Worm (Caenorhabditis elegans): ENCODE measurements around the gene meg-3.

DNA sequence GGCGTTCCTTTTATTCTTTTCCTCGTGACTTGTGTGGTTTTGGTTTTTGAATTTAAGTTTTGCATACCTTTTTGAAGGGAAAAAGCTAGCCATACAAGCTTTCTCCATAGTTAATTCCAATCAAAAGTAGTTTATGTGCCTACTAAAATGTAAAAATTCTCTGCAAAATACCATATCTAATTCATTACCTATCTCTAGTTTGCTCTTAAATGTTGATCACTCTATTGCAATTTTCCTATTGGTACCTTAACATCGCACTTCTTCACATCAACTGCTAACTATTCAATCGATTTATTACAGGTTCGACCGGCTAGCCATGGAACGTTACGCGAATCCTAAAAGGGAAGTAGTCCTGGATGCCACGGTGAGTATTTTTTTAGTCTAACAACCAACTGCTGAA lies 27.1 kb downstream of the meg-3 start, which contains the start of gene F52D2.7:
- no peak for TF ChIP-seq nhr-11 (tag; optimal IDR thresholded peaks at IDR 0.05)
- TF ChIP-seq blmp-1 (tag; optimal IDR thresholded peaks at IDR 0.05; ENCODE audit: insufficient read depth), result no peak
- no peak for TF ChIP-seq sma-3 (GFP tag; optimal IDR thresholded peaks at IDR 0.05)
- no peak for TF ChIP-seq unc-62 (GFP tag; optimal IDR thresholded peaks at IDR 0.05)
- TF ChIP-seq ama-1 (optimal IDR thresholded peaks at IDR 0.05), result no peak
- TF ChIP-seq aly-2 (tag; optimal IDR thresholded peaks at IDR 0.05), result no peak
- no peak for TF ChIP-seq lin-13 (GFP tag; optimal IDR thresholded peaks at IDR 0.05)

Data from whole organism, L2 larva.